Fruit fly (Drosophila melanogaster) whole organism, embryonic: Measurements from ENCODE around the gene CG42781.
A peak's percentile ranks its signal among the peaks of the same experiment; 100 is the strongest.

ENCODE experiments used
- Bgb ChIP-seq: fragments of 200-800 bp; sonication (Bioruptor generic); IDR thresholded peaks from 2 replicates; pipeline ENCODE4 v1.3.6; 2022; ENCODE audit warnings: missing biosample characterization, missing genetic modification characterization; ENCODE audit not compliant: partially characterized antibody
- CG10543 ChIP-seq: fragments of 200-800 bp; sonication (Bioruptor generic); optimal IDR thresholded peaks from 3 replicates; lab custom pipeline; 2017; ENCODE audit warnings: missing biosample characterization, mild to moderate bottlenecking, missing genetic modification characterization, moderate library complexity
- CG11456 ChIP-seq: fragments of 200-800 bp; sonication (Bioruptor generic); IDR thresholded peaks from 3 replicates; pipeline ENCODE4 v1.3.6; 2022; ENCODE audit warnings: missing biosample characterization, missing genetic modification characterization
- CG12219 ChIP-seq: fragments of 200-800 bp; sonication (Bioruptor generic); optimal IDR thresholded peaks from 3 replicates; lab custom pipeline; 2018; ENCODE audit warnings: missing biosample characterization, mild to moderate bottlenecking, missing genetic modification characterization
- CG13894 ChIP-seq: fragments of 200-800 bp; sonication (Bioruptor generic); optimal IDR thresholded peaks from 3 replicates; lab custom pipeline; 2018; ENCODE audit warnings: missing biosample characterization, mild to moderate bottlenecking, missing genetic modification characterization, moderate library complexity
- CG1603 ChIP-seq: fragments of 200-800 bp; sonication (Bioruptor generic); optimal IDR thresholded peaks from 2 replicates; lab custom pipeline; 2019; ENCODE audit warnings: missing biosample characterization, mild to moderate bottlenecking, missing genetic modification characterization, moderate library complexity
- CG18476 ChIP-seq: fragments of 200-800 bp; sonication (Bioruptor generic); optimal IDR thresholded peaks from 2 replicates; lab custom pipeline; 2016; ENCODE audit warnings: missing biosample characterization, mild to moderate bottlenecking, missing genetic modification characterization
- CG18764 ChIP-seq: fragments of 200-800 bp; sonication (Bioruptor generic); optimal IDR thresholded peaks from 3 replicates; lab custom pipeline; 2016; ENCODE audit warnings: missing biosample characterization, missing genetic modification characterization
- CG2202 ChIP-seq: fragments of 200-800 bp; sonication (Bioruptor generic); optimal IDR thresholded peaks from 2 replicates; lab custom pipeline; 2018; ENCODE audit warnings: missing biosample characterization, mild to moderate bottlenecking, missing genetic modification characterization
- CG31388 ChIP-seq: fragments of 200-800 bp; sonication (Bioruptor generic); optimal IDR thresholded peaks from 2 replicates; lab custom pipeline; 2016; ENCODE audit warnings: missing biosample characterization, missing genetic modification characterization
- CG3163 ChIP-seq: fragments of 200-800 bp; sonication (Bioruptor generic); optimal IDR thresholded peaks from 3 replicates; lab custom pipeline; 2016; ENCODE audit warnings: missing biosample characterization, missing genetic modification characterization
- CG32532 ChIP-seq: fragments of 200-800 bp; sonication (Bioruptor generic); IDR thresholded peaks from 2 replicates; pipeline ENCODE4 v1.3.6; 2022; ENCODE audit warnings: missing biosample characterization, missing genetic modification characterization
- CG34422 ChIP-seq: fragments of 200-800 bp; sonication (Bioruptor generic); IDR thresholded peaks from 3 replicates; pipeline ENCODE4 v1.3.6; 2022; ENCODE audit warnings: missing biosample characterization, missing genetic modification characterization
- CG5953 ChIP-seq: fragments of 200-800 bp; sonication (Bioruptor generic); IDR thresholded peaks from 2 replicates; pipeline ENCODE4 v1.3.6; 2022; ENCODE audit warnings: missing biosample characterization, missing genetic modification characterization
- D19A ChIP-seq: fragments of 200-800 bp; optimal IDR thresholded peaks from 3 replicates; lab custom pipeline; 2019; ENCODE audit warnings: missing biosample characterization, mild to moderate bottlenecking, missing genetic modification characterization, moderate library complexity
- Dfd ChIP-seq, 2 experiments: fragments of >200 bp; optimal IDR thresholded peaks; 2 replicates each; lab custom pipeline; 2017; ENCODE audit warnings: missing biosample characterization in 2 of 2, missing genetic modification characterization in 2 of 2
- Fer2 ChIP-seq: fragments of 200-800 bp; sonication (Bioruptor generic); optimal IDR thresholded peaks from 2 replicates; lab custom pipeline; 2018; ENCODE audit warnings: missing biosample characterization, mild to moderate bottlenecking, missing genetic modification characterization, moderate library complexity
- H15 ChIP-seq: fragments of 200-800 bp; sonication (Bioruptor generic); IDR thresholded peaks from 3 replicates; pipeline ENCODE4 v1.3.6; 2022; ENCODE audit warnings: missing biosample characterization, missing genetic modification characterization
- Hr51 ChIP-seq, 2 experiments: fragments of 200-800 bp; sonication (Bioruptor generic); optimal IDR thresholded peaks; 2 replicates in 1 of 2; 3 replicates in 1 of 2; lab custom pipeline; 2016 to 2018; ENCODE audit warnings: missing biosample characterization in 2 of 2, missing genetic modification characterization in 2 of 2, mild to moderate bottlenecking in 1 of 2, moderate library complexity in 1 of 2
- Hr78 ChIP-seq, 2 experiments: fragments of 200-800 bp in 1 of 2; fragments of >200 bp in 1 of 2; sonication (Bioruptor generic) in 1 of 2; optimal IDR thresholded peaks; 2 replicates each; lab custom pipeline; 2017 to 2019; ENCODE audit warnings: missing biosample characterization in 2 of 2, missing genetic modification characterization in 2 of 2, mild to moderate bottlenecking in 1 of 2, moderate library complexity in 1 of 2
- Med ChIP-seq: fragments of 200-800 bp; sonication (Bioruptor generic); peaks from one replicate; lab custom pipeline; 2016; ENCODE audit warnings: missing biosample characterization, missing genetic modification characterization, mild to moderate bottlenecking, inconsistent platforms, moderate library complexity
- NC2β ChIP-seq: fragments of 200-800 bp; sonication (Bioruptor generic); optimal IDR thresholded peaks from 2 replicates; lab custom pipeline; 2016; ENCODE audit warnings: missing biosample characterization, missing genetic modification characterization
- Neu2 ChIP-seq: fragments of 200-800 bp; sonication (Bioruptor generic); optimal IDR thresholded peaks from 3 replicates; lab custom pipeline; 2016; ENCODE audit warnings: missing biosample characterization, missing genetic modification characterization, borderline replicate concordance
- Pdp1 ChIP-seq, 2 experiments: fragments of 200-800 bp; sonication (Bioruptor generic); optimal IDR thresholded peaks; 3 replicates each; lab custom pipeline; 2016; ENCODE audit warnings: missing biosample characterization in 2 of 2, missing genetic modification characterization in 2 of 2, mild to moderate bottlenecking in 1 of 2, moderate library complexity in 1 of 2
- Ptx1 ChIP-seq: fragments of 200-800 bp; sonication (Bioruptor generic); IDR thresholded peaks from 2 replicates; pipeline ENCODE4 v1.3.6; 2022; ENCODE audit warnings: missing biosample characterization, missing genetic modification characterization
- Sry-β ChIP-seq: fragments of 200-800 bp; sonication (Bioruptor generic); optimal IDR thresholded peaks from 2 replicates; lab custom pipeline; 2018; ENCODE audit warnings: missing biosample characterization, mild to moderate bottlenecking, missing genetic modification characterization, moderate library complexity
- Sry-δ ChIP-seq: fragments of 200-800 bp; sonication (Bioruptor generic); optimal IDR thresholded peaks from 2 replicates; lab custom pipeline; 2016; ENCODE audit warnings: missing biosample characterization, missing genetic modification characterization
- Trl ChIP-seq, 3 experiments: fragments of >200 bp in 2 of 3; fragments of 200-800 bp in 1 of 3; sonication (Bioruptor generic) in 1 of 3; optimal IDR thresholded peaks; 2 replicates in 1 of 3; 3 replicates in 2 of 3; lab custom pipeline; 2016 to 2017; ENCODE audit warnings: missing biosample characterization in 1 of 3, missing genetic modification characterization in 1 of 3
- ac ChIP-seq: fragments of 200-800 bp; sonication (Bioruptor generic); optimal IDR thresholded peaks from 3 replicates; lab custom pipeline; 2017; ENCODE audit warnings: missing biosample characterization, mild to moderate bottlenecking, missing genetic modification characterization
- az2 ChIP-seq: fragments of 200-800 bp; sonication (Bioruptor generic); optimal IDR thresholded peaks from 3 replicates; lab custom pipeline; 2016; ENCODE audit warnings: missing biosample characterization, missing genetic modification characterization
- cato ChIP-seq: fragments of 200-800 bp; sonication (Bioruptor generic); optimal IDR thresholded peaks from 2 replicates; lab custom pipeline; 2016; ENCODE audit warnings: missing biosample characterization, missing genetic modification characterization, borderline replicate concordance
- cg ChIP-seq: fragments of 200-800 bp; sonication (Bioruptor generic); optimal IDR thresholded peaks from 3 replicates; lab custom pipeline; 2019; ENCODE audit warnings: missing biosample characterization, mild to moderate bottlenecking, missing genetic modification characterization, moderate library complexity
- fru ChIP-seq: fragments of >200 bp; optimal IDR thresholded peaks from 2 replicates; lab custom pipeline; 2017
- gem ChIP-seq: fragments of 200-800 bp; sonication (Bioruptor generic); optimal IDR thresholded peaks from 2 replicates; lab custom pipeline; 2019; ENCODE audit warnings: missing biosample characterization, mild to moderate bottlenecking, missing genetic modification characterization, moderate library complexity
- hkb ChIP-seq, 2 experiments: fragments of 200-800 bp in 1 of 2; fragments of >200 bp in 1 of 2; sonication (Bioruptor generic) in 1 of 2; IDR thresholded peaks in 1 of 2; optimal IDR thresholded peaks in 1 of 2; 2 replicates each; pipeline versions ENCODE4 v1.3.6 to Lab custom; 2017 to 2022; ENCODE audit warnings: missing biosample characterization in 1 of 2, missing genetic modification characterization in 1 of 2
- mld ChIP-seq: fragments of 200-800 bp; sonication (Bioruptor generic); IDR thresholded peaks from 3 replicates; pipeline ENCODE4 v1.3.6; 2022; ENCODE audit warnings: missing biosample characterization, missing genetic modification characterization; ENCODE audit not compliant: partially characterized antibody
- row ChIP-seq: fragments of 200-800 bp; sonication (Bioruptor generic); IDR thresholded peaks from 3 replicates; pipeline ENCODE4 v1.3.6; 2022; ENCODE audit warnings: missing biosample characterization, missing genetic modification characterization
- sna ChIP-seq: fragments of 200-800 bp; sonication (Bioruptor generic); IDR thresholded peaks from 2 replicates; pipeline ENCODE4 v1.3.6; 2022; ENCODE audit warnings: missing biosample characterization, missing genetic modification characterization; ENCODE audit not compliant: partially characterized antibody
- sob ChIP-seq: fragments of 200-800 bp; sonication (Bioruptor generic); IDR thresholded peaks from 2 replicates; pipeline ENCODE4 v1.3.6; 2022; ENCODE audit warnings: missing biosample characterization, missing genetic modification characterization
- tap ChIP-seq: fragments of 200-800 bp; optimal IDR thresholded peaks from 3 replicates; lab custom pipeline; 2019; ENCODE audit warnings: missing biosample characterization, mild to moderate bottlenecking, missing genetic modification characterization, moderate library complexity
- tup ChIP-seq: fragments of 200-800 bp; sonication (Bioruptor generic); optimal IDR thresholded peaks from 2 replicates; lab custom pipeline; 2016; ENCODE audit warnings: missing biosample characterization, mild to moderate bottlenecking, missing genetic modification characterization, moderate library complexity
- vnd ChIP-seq: fragments of 200-800 bp; sonication (Bioruptor generic); IDR thresholded peaks from 3 replicates; pipeline ENCODE4 v1.3.6; 2022; ENCODE audit warnings: missing biosample characterization, missing genetic modification characterization; ENCODE audit not compliant: partially characterized antibody

The CG42781 gene

DNA sequence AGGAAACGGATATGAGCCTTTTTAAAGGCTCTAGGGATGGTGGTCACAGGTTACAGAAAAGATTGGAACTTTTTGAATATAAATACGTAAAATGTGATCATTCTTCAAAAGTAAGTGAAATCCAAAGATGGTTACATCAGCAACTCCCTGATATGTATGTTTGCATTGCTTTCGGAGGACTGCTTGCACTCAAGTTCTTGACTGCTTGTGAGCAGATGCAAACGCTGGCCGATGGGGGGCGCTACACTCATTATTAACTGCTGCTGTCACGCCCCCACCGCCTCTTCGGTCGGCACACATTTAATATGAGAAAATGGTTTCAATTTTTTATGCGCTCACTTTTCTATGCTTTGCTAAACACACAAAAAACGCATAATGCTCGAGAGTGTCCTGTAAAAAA lies 32.8 kb downstream of the CG42781 start (continued):
- TF ChIP-seq CG2202 (tag; lab: Kevin White, UChicago) (no peak), cg (no peak), az2 (GFP tag; lab: Kevin White, UChicago) (no peak), tup (GFP tag; lab: Kevin White, UChicago) (no peak), Dfd (GFP tag; optimal IDR thresholded peaks at IDR 0.05; lab: Kevin White, UChicago) (peak in 1 of 2 experiments; percentile 22), CG11456 (GFP tag; lab: Robert Waterston, UW) (no peak), Fer2 (tag; lab: Kevin White, UChicago) (no peak), hkb (optimal IDR thresholded peaks at IDR 0.05; lab: Kevin White, UChicago) (no peak), hkb (GFP tag; IDR thresholded peaks at IDR 0.05; lab: Robert Waterston, UW) (no peak)

DNA sequence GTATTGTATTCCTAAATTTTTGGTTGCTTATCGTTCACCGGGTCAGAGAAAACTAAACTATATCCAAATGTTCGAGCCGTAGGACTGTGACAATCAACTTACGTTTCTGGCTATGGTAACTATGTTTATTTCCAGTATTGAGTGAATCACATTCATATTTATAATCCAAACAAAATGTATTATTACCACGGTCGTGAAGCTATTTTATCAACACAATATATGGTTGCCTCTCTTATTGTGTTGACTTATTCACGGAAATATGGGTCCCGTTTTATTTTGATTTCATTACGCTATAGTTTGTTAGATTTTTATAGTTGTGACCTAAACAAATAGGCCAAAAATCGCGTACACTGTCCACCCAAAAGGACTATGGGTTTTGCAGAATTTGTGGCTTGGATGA lies 35.4 kb downstream of the CG42781 start, which contains the start of gene CG15034:
TSS of gene CG15034 (minus strand) at position 101 of the 400 bp plus-strand sequence.
- TF ChIP-seq fru (lab: Kevin White, UChicago), result no peak
- no peak for TF ChIP-seq tap (tag; lab: Kevin White, UChicago)
- no peak for TF ChIP-seq Sry-δ (GFP tag; lab: Kevin White, UChicago)
- no peak for TF ChIP-seq CG3163 (GFP tag; lab: Kevin White, UChicago)
- no peak for TF ChIP-seq vnd (GFP tag; lab: Robert Waterston, UW)
- TF ChIP-seq Sry-β, result no peak
- no peak for TF ChIP-seq mld
- TF ChIP-seq CG12219, result no peak
- no peak for TF ChIP-seq CG5953 (GFP tag; lab: Robert Waterston, UW)
- TF ChIP-seq CG31388 (GFP tag; lab: Kevin White, UChicago), result no peak
- no peak for TF ChIP-seq ac (GFP tag; lab: Kevin White, UChicago)
- no peak for TF ChIP-seq Hr78 (GFP tag; optimal IDR thresholded peaks at IDR 0.05; lab: Kevin White, UChicago)
- no peak for TF ChIP-seq NC2β (GFP tag; lab: Kevin White, UChicago)
- TF ChIP-seq H15 (GFP tag; lab: Robert Waterston, UW), result no peak
- TF ChIP-seq CG18476 (GFP tag; lab: Kevin White, UChicago), result no peak
- TF ChIP-seq cato, result no peak
- TF ChIP-seq sna (GFP tag; lab: Robert Waterston, UW), result no peak

DNA sequence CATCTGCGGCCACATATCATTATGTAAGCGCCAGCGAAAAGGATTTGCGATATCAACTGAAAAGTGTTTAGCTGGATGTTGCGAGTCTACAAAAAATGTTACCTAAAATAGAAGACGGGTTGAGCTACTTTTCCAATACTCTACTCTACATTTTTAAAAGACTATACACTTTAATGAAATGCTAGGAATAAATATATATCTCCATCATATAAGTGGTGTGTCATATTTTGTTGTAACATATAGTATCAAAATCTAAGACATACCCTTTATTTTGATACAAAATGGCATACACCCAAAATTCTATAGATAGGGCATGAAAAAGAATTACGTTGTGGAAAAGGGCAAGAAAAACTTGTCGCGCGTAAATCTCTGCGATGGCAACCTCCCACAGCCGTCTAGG lies 39.8 kb downstream of the CG42781 start:
- TF ChIP-seq Ptx1 (GFP tag; lab: Robert Waterston, UW), result 0 out of 2 replicates have a peak, but pooled peaks have one; percentile 17
- TF ChIP-seq CG34422 (GFP tag; lab: Robert Waterston, UW), result no peak
- TF ChIP-seq Trl (optimal IDR thresholded peaks at IDR 0.05; lab: Kevin White, UChicago), result no peak
- TF ChIP-seq Trl (GFP tag; optimal IDR thresholded peaks at IDR 0.05; lab: Kevin White, UChicago), result no peak
- TF ChIP-seq CG18764 (GFP tag; lab: Kevin White, UChicago), result no peak
- peak; percentile 9 for TF ChIP-seq CG1603 (tag; lab: Kevin White, UChicago)
- TF ChIP-seq Hr51 (GFP tag; optimal IDR thresholded peaks at IDR 0.05; lab: Kevin White, UChicago), result peak in 1 of 2 experiments; percentile 5
- TF ChIP-seq sob (GFP tag; lab: Robert Waterston, UW), result no peak
- peak; percentile 23 for TF ChIP-seq gem
- peak; percentile 42; the same call in 1 of the 3 replicates for TF ChIP-seq row (GFP tag; lab: Robert Waterston, UW)
- TF ChIP-seq CG10543 (GFP tag; lab: Kevin White, UChicago), result no peak
- peak; percentile 22; the same call in 1 of the 2 replicates for TF ChIP-seq CG32532
- peak; percentile 57 for TF ChIP-seq Med
- peak; percentile 65 for TF ChIP-seq D19A (tag; lab: Kevin White, UChicago)
- peak; percentile 10 for TF ChIP-seq CG13894 (tag; lab: Kevin White, UChicago)
- no peak for TF ChIP-seq Bgb (GFP tag; lab: Robert Waterston, UW)
- TF ChIP-seq Neu2 (GFP tag; lab: Kevin White, UChicago), result no peak
- TF ChIP-seq Pdp1 (GFP tag; optimal IDR thresholded peaks at IDR 0.05; lab: Kevin White, UChicago), result peak in 1 of 2 experiments; percentile 30
